Worm (Caenorhabditis elegans) whole organism, L2 larva: Measurements from ENCODE around the gene plrg-1.

Experiments used
- C34F6.9 ChIP-seq: fragments of 150-350 bp; optimal IDR thresholded peaks from 2 replicates; lab custom pipeline; 2014; ENCODE audit warnings: missing biosample characterization, missing genetic modification characterization
- F13H6.1 ChIP-seq: sonication (generic microtip); optimal IDR thresholded peaks from 2 replicates; lab custom pipeline; 2016; ENCODE audit warnings: missing genetic modification characterization, missing compliant biosample characterization
- R02D3.7 ChIP-seq: fragments of 150-350 bp; optimal IDR thresholded peaks from 2 replicates; lab custom pipeline; 2014; ENCODE audit warnings: missing biosample characterization, missing genetic modification characterization
- ZK546.5 ChIP-seq: sonication (generic microtip); optimal IDR thresholded peaks from 2 replicates; lab custom pipeline; 2017; ENCODE audit warnings: missing biosample characterization, missing genetic modification characterization
- alr-1 ChIP-seq: fragments of 150-350 bp; optimal IDR thresholded peaks from 2 replicates; lab custom pipeline; 2014; ENCODE audit warnings: missing biosample characterization, missing genetic modification characterization
- aly-2 ChIP-seq: fragments of 150-350 bp; optimal IDR thresholded peaks from 2 replicates; lab custom pipeline; 2014; ENCODE audit warnings: missing biosample characterization, missing genetic modification characterization
- ama-1 ChIP-seq: fragments of 150-350 bp; optimal IDR thresholded peaks from 2 replicates; lab custom pipeline; 2018; ENCODE audit warnings: inconsistent platforms
- blmp-1 ChIP-seq: sonication (generic microtip); optimal IDR thresholded peaks from 2 replicates; lab custom pipeline; 2017; ENCODE audit warnings: missing genetic modification characterization, mild to moderate bottlenecking, missing compliant biosample characterization, antibody characterized with exemption, moderate library complexity; ENCODE audit not compliant: insufficient read depth
- ceh-16 ChIP-seq: fragments of 150-350 bp; optimal IDR thresholded peaks from 2 replicates; lab custom pipeline; 2014; ENCODE audit warnings: missing biosample characterization, missing genetic modification characterization
- ceh-82 ChIP-seq: fragments of 150-350 bp; optimal IDR thresholded peaks from 2 replicates; lab custom pipeline; 2014; ENCODE audit warnings: missing biosample characterization, missing genetic modification characterization
- crh-2 ChIP-seq: sonication (generic microtip); optimal IDR thresholded peaks from 2 replicates; lab custom pipeline; 2017; ENCODE audit warnings: missing biosample characterization, missing genetic modification characterization
- dmd-4 ChIP-seq: sonication (generic microtip); optimal IDR thresholded peaks from 2 replicates; lab custom pipeline; 2017; ENCODE audit warnings: missing biosample characterization, missing genetic modification characterization
- egl-27 ChIP-seq: sonication (generic microtip); optimal IDR thresholded peaks from 3 replicates; lab custom pipeline; 2017; ENCODE audit warnings: missing biosample characterization, missing genetic modification reagents, missing genetic modification characterization
- elt-1 ChIP-seq: fragments of 150-350 bp; optimal IDR thresholded peaks from 2 replicates; lab custom pipeline; 2014; ENCODE audit warnings: missing biosample characterization, missing genetic modification characterization
- elt-3 ChIP-seq: sonication (generic microtip); optimal IDR thresholded peaks from 2 replicates; lab custom pipeline; 2017; ENCODE audit warnings: missing biosample characterization, missing genetic modification characterization
- gmeb-1 ChIP-seq: fragments of 150-350 bp; optimal IDR thresholded peaks from 2 replicates; lab custom pipeline; 2014; ENCODE audit warnings: missing biosample characterization, missing genetic modification characterization
- lin-11 ChIP-seq: fragments of 150-350 bp; sonication (generic microtip); optimal IDR thresholded peaks from 2 replicates; lab custom pipeline; 2014; ENCODE audit warnings: missing biosample characterization, missing genetic modification characterization, inconsistent platforms, mixed read lengths
- lin-13 ChIP-seq: fragments of 150-350 bp; optimal IDR thresholded peaks from 2 replicates; lab custom pipeline; 2014; ENCODE audit warnings: missing biosample characterization, missing genetic modification reagents, missing genetic modification characterization
- lin-39 ChIP-seq: fragments of 150-350 bp; optimal IDR thresholded peaks from 2 replicates; lab custom pipeline; 2014; ENCODE audit warnings: missing biosample characterization, missing genetic modification reagents, missing genetic modification characterization
- lsy-2 ChIP-seq, 2 experiments: fragments of 150-350 bp in 1 of 2; sonication (generic microtip) in 1 of 2; optimal IDR thresholded peaks; 2 replicates each; lab custom pipeline; 2014 to 2017; ENCODE audit warnings: missing biosample characterization in 2 of 2, missing genetic modification characterization in 2 of 2
- mab-5 ChIP-seq: fragments of 150-350 bp; optimal IDR thresholded peaks from 2 replicates; lab custom pipeline; 2014; ENCODE audit warnings: missing biosample characterization, missing genetic modification characterization
- mbf-1 ChIP-seq: sonication (generic microtip); optimal IDR thresholded peaks from 2 replicates; lab custom pipeline; 2017; ENCODE audit warnings: missing biosample characterization, missing genetic modification characterization
- mdl-1 ChIP-seq, 2 experiments: fragments of 150-350 bp in 1 of 2; sonication (generic microtip) in 1 of 2; optimal IDR thresholded peaks; 2 replicates each; lab custom pipeline; 2017; ENCODE audit warnings: missing biosample characterization in 2 of 2, missing genetic modification characterization in 2 of 2
- nhr-11 ChIP-seq: fragments of 150-350 bp; optimal IDR thresholded peaks from 2 replicates; lab custom pipeline; 2014; ENCODE audit warnings: missing biosample characterization, missing genetic modification characterization
- nhr-12 ChIP-seq: fragments of 150-350 bp; optimal IDR thresholded peaks from 2 replicates; lab custom pipeline; 2014; ENCODE audit warnings: missing biosample characterization, missing genetic modification characterization
- nhr-129 ChIP-seq: fragments of 150-350 bp; optimal IDR thresholded peaks from 2 replicates; lab custom pipeline; 2014; ENCODE audit warnings: missing biosample characterization, missing genetic modification characterization
- nhr-21 ChIP-seq: fragments of 150-350 bp; optimal IDR thresholded peaks from 2 replicates; lab custom pipeline; 2014; ENCODE audit warnings: missing biosample characterization, missing genetic modification characterization
- nhr-237 ChIP-seq: fragments of 150-350 bp; optimal IDR thresholded peaks from 2 replicates; lab custom pipeline; 2014; ENCODE audit warnings: missing biosample characterization, missing genetic modification characterization
- nhr-6 ChIP-seq: fragments of 150-350 bp; optimal IDR thresholded peaks from 2 replicates; lab custom pipeline; 2014; ENCODE audit warnings: missing biosample characterization, missing genetic modification characterization
- nhr-77 ChIP-seq: fragments of 150-350 bp; optimal IDR thresholded peaks from 2 replicates; lab custom pipeline; 2014; ENCODE audit warnings: missing biosample characterization, missing genetic modification characterization
- peb-1 ChIP-seq: fragments of 150-350 bp; optimal IDR thresholded peaks from 2 replicates; lab custom pipeline; 2014; ENCODE audit warnings: missing biosample characterization, missing genetic modification characterization
- sem-4 ChIP-seq: fragments of 150-350 bp; optimal IDR thresholded peaks from 2 replicates; lab custom pipeline; 2014; ENCODE audit warnings: missing biosample characterization, missing genetic modification reagents, missing genetic modification characterization
- skn-1 ChIP-seq: sonication (generic microtip); optimal IDR thresholded peaks from 2 replicates; lab custom pipeline; 2017; ENCODE audit warnings: missing biosample characterization, missing genetic modification characterization
- sma-9 ChIP-seq, 2 experiments: fragments of 150-350 bp in 1 of 2; sonication (generic microtip) in 1 of 2; optimal IDR thresholded peaks; 2 replicates each; lab custom pipeline; 2014 to 2016; ENCODE audit warnings: missing genetic modification characterization in 2 of 2, mild to moderate bottlenecking in 1 of 2, missing biosample characterization in 1 of 2, missing compliant biosample characterization in 1 of 2, missing genetic modification reagents in 1 of 2, moderate library complexity in 1 of 2
- snpc-4 ChIP-seq: fragments of 150-350 bp; optimal IDR thresholded peaks from 2 replicates; lab custom pipeline; 2014; ENCODE audit warnings: missing biosample characterization, missing genetic modification characterization
- unc-39 ChIP-seq: fragments of 150-350 bp; optimal IDR thresholded peaks from 2 replicates; lab custom pipeline; 2014; ENCODE audit warnings: missing biosample characterization, missing genetic modification characterization
- unc-55 ChIP-seq: fragments of 150-350 bp; sonication (generic microtip); optimal IDR thresholded peaks from 3 replicates; lab custom pipeline; 2014; ENCODE audit warnings: missing biosample characterization, missing genetic modification reagents, missing genetic modification characterization
- unc-62 ChIP-seq: fragments of 150-350 bp; optimal IDR thresholded peaks from 2 replicates; lab custom pipeline; 2014; ENCODE audit warnings: missing biosample characterization, missing genetic modification reagents, missing genetic modification characterization
- ztf-1 ChIP-seq: fragments of 200-800 bp; sonication (Bioruptor generic); conservative IDR thresholded peaks from 2 replicates; pipeline ENCODE4 v1.3.6; 2022; ENCODE audit warnings: missing genetic modification characterization, missing compliant biosample characterization
- ztf-11 ChIP-seq: sonication (generic microtip); optimal IDR thresholded peaks from 2 replicates; lab custom pipeline; 2017; ENCODE audit warnings: missing biosample characterization, missing genetic modification characterization
- ztf-4 ChIP-seq: fragments of 150-350 bp; optimal IDR thresholded peaks from 2 replicates; lab custom pipeline; 2014; ENCODE audit warnings: missing biosample characterization, missing genetic modification characterization

plrg-1 gene

ce11 chrV:10813425-10814156 is 5.9 kb upstream of the plrg-1 start, which contains the start of the genes C29A12.1 and lig-1:
Gene C29A12.1 (minus strand): TSS chrV:10813487.
Gene lig-1 (plus strand): TSS chrV:10814106.
- TF ChIP-seq mab-5 (tag; lab: Kevin White, UChicago): no peak
- TF ChIP-seq lsy-2 (tag; optimal IDR thresholded peaks at IDR 0.05; lab: Kevin White, UChicago): peak in 1 of 2 experiments; percentile 36
- TF ChIP-seq peb-1 (tag; lab: Kevin White, UChicago): no peak
- no peak for TF ChIP-seq crh-2 (tag; lab: Kevin White, UChicago)
- no peak for TF ChIP-seq unc-62
- TF ChIP-seq C34F6.9 (tag; lab: Kevin White, UChicago): peak; percentile 22
- TF ChIP-seq nhr-129: peak; percentile 39
- TF ChIP-seq dmd-4 (tag; lab: Kevin White, UChicago): no peak
- no peak for TF ChIP-seq nhr-77 (tag; lab: Kevin White, UChicago)
- TF ChIP-seq aly-2: no peak
- TF ChIP-seq lin-39: no peak
- TF ChIP-seq gmeb-1: peak; percentile 41
- no peak for TF ChIP-seq nhr-21 (tag; lab: Kevin White, UChicago)
- peak; percentile 45 for TF ChIP-seq unc-55 (GFP tag; lab: Kevin White, UChicago)
- no peak for TF ChIP-seq ama-1 (lab: Kevin White, UChicago)
- TF ChIP-seq ceh-82: no peak
- TF ChIP-seq, all 48 proteins: peak for 5

- TF ChIP-seq nhr-12 (tag; lab: Kevin White, UChicago): no peak
- no peak for TF ChIP-seq ceh-16 (tag; lab: Kevin White, UChicago)
- no peak for TF ChIP-seq unc-62
- no peak for TF ChIP-seq skn-1 (tag; lab: Kevin White, UChicago)
- TF ChIP-seq nhr-129: no peak
- no peak for TF ChIP-seq lin-11 (tag; lab: Kevin White, UChicago)
- no peak for TF ChIP-seq nhr-6 (tag; lab: Kevin White, UChicago)
- no peak for TF ChIP-seq ztf-1
- TF ChIP-seq unc-55 (GFP tag; lab: Kevin White, UChicago): no peak
- no peak for TF ChIP-seq mbf-1
- no peak for TF ChIP-seq crh-2 (tag; lab: Kevin White, UChicago)
- no peak for TF ChIP-seq elt-1 (tag; lab: Kevin White, UChicago)
- TF ChIP-seq mdl-1 (tag; optimal IDR thresholded peaks at IDR 0.05; lab: Kevin White, UChicago): no peak
- TF ChIP-seq nhr-237 (tag; lab: Kevin White, UChicago): no peak
- TF ChIP-seq sem-4 (tag; lab: Kevin White, UChicago): no peak
- no peak for TF ChIP-seq elt-3 (tag; lab: Kevin White, UChicago)
- no peak for TF ChIP-seq sma-9 (GFP tag; optimal IDR thresholded peaks at IDR 0.05; lab: Kevin White, UChicago)
- no peak for TF ChIP-seq sma-9 (tag; optimal IDR thresholded peaks at IDR 0.05; lab: Kevin White, UChicago)
- TF ChIP-seq peb-1 (tag; lab: Kevin White, UChicago): no peak
- TF ChIP-seq blmp-1: no peak
- TF ChIP-seq aly-2: no peak
Observed at ce11 chrV:10811763-10812162, 4.1 kb upstream of the plrg-1 start, which contains the start of gene C29A12.22. Gene C29A12.22 (plus strand): TSS chrV:10812063.

DNA sequence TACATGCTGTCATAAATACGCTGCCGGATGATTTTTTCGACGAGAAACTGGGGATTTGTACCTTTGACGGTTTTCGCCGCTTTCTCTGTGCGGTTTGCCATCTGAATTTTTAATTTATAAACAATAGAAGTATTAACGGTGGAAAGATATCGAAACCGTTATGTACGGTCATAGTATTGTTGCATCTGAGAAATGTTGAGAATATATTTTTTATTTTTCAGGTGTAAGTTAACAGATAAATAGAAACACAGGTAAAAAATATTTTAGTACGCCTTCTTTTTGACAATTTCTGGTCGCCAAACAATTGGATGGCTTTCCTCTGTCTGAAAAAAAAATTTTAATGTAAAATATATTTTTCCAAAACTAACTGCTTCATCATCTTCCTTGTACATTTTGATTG is 1.8 kb downstream of the plrg-1 start, which contains the start of gene prp-38:
TSS of gene prp-38 (minus strand) at position 101 of the 400 bp plus-strand sequence.
- TF ChIP-seq ztf-4 (tag; lab: Kevin White, UChicago) (no peak), mdl-1 (tag; optimal IDR thresholded peaks at IDR 0.05; lab: Kevin White, UChicago) (no peak), unc-39 (no peak), ztf-11 (tag; lab: Kevin White, UChicago) (no peak), nhr-237 (tag; lab: Kevin White, UChicago) (no peak), skn-1 (tag; lab: Kevin White, UChicago) (no peak)
- TF ChIP-seq, all 48 proteins: peak for 0

DNA sequence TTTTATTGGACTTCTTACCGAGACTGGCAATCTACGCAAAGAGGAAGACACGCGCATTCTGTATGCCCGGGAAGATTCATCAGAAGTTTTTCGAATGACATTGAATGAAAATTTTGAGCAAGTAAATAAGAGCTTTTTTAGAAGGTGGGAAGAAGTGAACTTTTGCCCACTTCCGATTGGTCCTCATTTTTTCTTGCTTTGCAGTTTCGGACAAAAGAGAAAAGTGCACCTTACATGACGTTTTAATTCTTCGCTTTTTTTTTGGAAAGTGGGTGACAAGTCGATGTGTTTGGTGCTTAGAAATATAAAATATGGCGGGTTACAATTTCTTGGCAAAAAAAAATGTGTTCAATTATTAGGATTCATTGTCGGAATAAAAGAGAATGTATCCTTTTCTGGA is 3.3 kb downstream of the plrg-1 start, which contains the start of gene secs-1:
TSS of gene secs-1 (minus strand) at position 101 of the 400 bp plus-strand sequence.
- no peak for TF ChIP-seq lin-13 (GFP tag; lab: Kevin White, UChicago)
- TF ChIP-seq ztf-1: no peak

ce11 chrV:10802060-10802459 is 5.7 kb downstream of the plrg-1 start:
- TF ChIP-seq ceh-16 (tag; lab: Kevin White, UChicago) (no peak), blmp-1 (no peak), nhr-11 (tag; lab: Kevin White, UChicago) (no peak), snpc-4 (tag; lab: Kevin White, UChicago) (no peak), aly-2 (no peak), lsy-2 (tag; optimal IDR thresholded peaks at IDR 0.05; lab: Kevin White, UChicago) (no peak), mab-5 (tag; lab: Kevin White, UChicago) (no peak), F13H6.1 (peak; percentile 10), gmeb-1 (peak; percentile 1), unc-55 (GFP tag; lab: Kevin White, UChicago) (no peak), ZK546.5 (tag; lab: Kevin White, UChicago) (no peak), lin-39 (no peak), ztf-4 (tag; lab: Kevin White, UChicago) (no peak), mbf-1 (no peak), R02D3.7 (no peak), egl-27 (tag; lab: Kevin White, UChicago) (no peak), lin-13 (GFP tag; lab: Kevin White, UChicago) (no peak), nhr-21 (tag; lab: Kevin White, UChicago) (no peak), sma-9 (GFP tag; optimal IDR thresholded peaks at IDR 0.05; lab: Kevin White, UChicago) (peak; percentile 85), sma-9 (tag; optimal IDR thresholded peaks at IDR 0.05; lab: Kevin White, UChicago) (no peak), lin-11 (tag; lab: Kevin White, UChicago) (no peak), nhr-12 (tag; lab: Kevin White, UChicago) (no peak), skn-1 (tag; lab: Kevin White, UChicago) (no peak), alr-1 (tag; lab: Kevin White, UChicago) (no peak)
